Fruit fly (Drosophila melanogaster) whole organism, embryonic: ENCODE measurements around the gene CG42592.

Source experiments
- ATbp ChIP-seq: fragments of 200-800 bp; sonication (Bioruptor generic); optimal IDR thresholded peaks from 2 replicates; lab custom pipeline; 2017; ENCODE audit warnings: missing biosample characterization, mild to moderate bottlenecking, missing genetic modification characterization, missing genetic modification reagents
- Aef1 ChIP-seq: fragments of 200-800 bp; sonication (Bioruptor generic); IDR thresholded peaks from 3 replicates; pipeline ENCODE4 v1.3.6; 2022; ENCODE audit warnings: missing biosample characterization, missing genetic modification characterization
- Bdp1 ChIP-seq: fragments of 200-800 bp; sonication (Bioruptor generic); optimal IDR thresholded peaks from 3 replicates; lab custom pipeline; 2016; ENCODE audit warnings: missing biosample characterization, missing genetic modification characterization
- CG11696 ChIP-seq: fragments of 200-800 bp; sonication (Bioruptor generic); IDR thresholded peaks from 2 replicates; pipeline ENCODE4 v1.3.6; 2022; ENCODE audit warnings: missing biosample characterization, missing genetic modification characterization
- CG13287 ChIP-seq: fragments of 200-800 bp; sonication (Bioruptor generic); IDR thresholded peaks from 2 replicates; pipeline ENCODE4 v1.3.6; 2022; ENCODE audit warnings: missing biosample characterization, missing genetic modification characterization; ENCODE audit not compliant: partially characterized antibody
- CG13424 ChIP-seq: fragments of 200-800 bp; sonication (Bioruptor generic); optimal IDR thresholded peaks from 2 replicates; lab custom pipeline; 2019; ENCODE audit warnings: missing biosample characterization, mild to moderate bottlenecking, missing genetic modification characterization, moderate library complexity
- CG14050 ChIP-seq: fragments of 200-800 bp; sonication (Bioruptor generic); IDR thresholded peaks from 3 replicates; pipeline ENCODE4 v1.3.6; 2022; ENCODE audit warnings: missing biosample characterization, missing genetic modification characterization
- CG3065 ChIP-seq: fragments of 200-800 bp; sonication (Bioruptor generic); optimal IDR thresholded peaks from 2 replicates; lab custom pipeline; 2016; ENCODE audit warnings: missing biosample characterization, missing genetic modification characterization
- CG31388 ChIP-seq: fragments of 200-800 bp; sonication (Bioruptor generic); optimal IDR thresholded peaks from 2 replicates; lab custom pipeline; 2016; ENCODE audit warnings: missing biosample characterization, missing genetic modification characterization
- CG32767 ChIP-seq: fragments of 200-800 bp; sonication (Bioruptor generic); IDR thresholded peaks from 2 replicates; pipeline ENCODE4 v1.3.6; 2022; ENCODE audit warnings: missing biosample characterization, missing genetic modification characterization
- CG33213 ChIP-seq: fragments of 200-800 bp; sonication (Bioruptor generic); optimal IDR thresholded peaks from 3 replicates; lab custom pipeline; 2016; ENCODE audit warnings: missing biosample characterization, missing genetic modification characterization
- CG33557 ChIP-seq: fragments of 200-800 bp; sonication (Bioruptor generic); optimal IDR thresholded peaks from 2 replicates; lab custom pipeline; 2019; ENCODE audit warnings: missing biosample characterization, mild to moderate bottlenecking, missing genetic modification characterization, moderate library complexity
- CG4707 ChIP-seq: fragments of 200-800 bp; sonication (Bioruptor generic); optimal IDR thresholded peaks from 2 replicates; lab custom pipeline; 2018; ENCODE audit warnings: missing biosample characterization, mild to moderate bottlenecking, missing genetic modification characterization, moderate library complexity
- CG7556 ChIP-seq: fragments of 200-800 bp; sonication (Bioruptor generic); optimal IDR thresholded peaks from 2 replicates; lab custom pipeline; 2017; ENCODE audit warnings: missing biosample characterization, mild to moderate bottlenecking, missing genetic modification characterization
- CG7928 ChIP-seq: fragments of 200-800 bp; sonication (Bioruptor generic); optimal IDR thresholded peaks from 2 replicates; lab custom pipeline; 2017; ENCODE audit warnings: missing biosample characterization, mild to moderate bottlenecking, missing genetic modification characterization
- CG8944 ChIP-seq: fragments of 200-800 bp; sonication (Bioruptor generic); optimal IDR thresholded peaks from 3 replicates; lab custom pipeline; 2016; ENCODE audit warnings: missing biosample characterization, missing genetic modification characterization
- D ChIP-seq, 2 experiments: fragments of 200-800 bp in 1 of 2; fragments of >200 bp in 1 of 2; sonication (Bioruptor generic) in 1 of 2; optimal IDR thresholded peaks; 2 replicates in 1 of 2; 3 replicates in 1 of 2; lab custom pipeline; 2017; ENCODE audit warnings: mild to moderate bottlenecking in 1 of 2, missing biosample characterization in 1 of 2, missing genetic modification characterization in 1 of 2, missing genetic modification reagents in 1 of 2
- Dad ChIP-seq: fragments of 200-800 bp; sonication (Bioruptor generic); optimal IDR thresholded peaks from 3 replicates; lab custom pipeline; 2016; ENCODE audit warnings: missing biosample characterization, missing genetic modification characterization
- Deaf1 ChIP-seq: fragments of 200-800 bp; optimal IDR thresholded peaks from 3 replicates; lab custom pipeline; 2019; ENCODE audit warnings: missing biosample characterization, mild to moderate bottlenecking, missing genetic modification characterization, moderate library complexity
- Dp ChIP-seq: fragments of 200-800 bp; sonication (Bioruptor generic); optimal IDR thresholded peaks from 2 replicates; lab custom pipeline; 2018; ENCODE audit warnings: missing biosample characterization, mild to moderate bottlenecking, missing genetic modification characterization, moderate library complexity
- Dref ChIP-seq: fragments of 200-800 bp; sonication (Bioruptor generic); IDR thresholded peaks from 2 replicates; pipeline ENCODE4 v1.3.6; 2022; ENCODE audit warnings: missing biosample characterization, missing genetic modification characterization
- HLH54F ChIP-seq: fragments of 200-800 bp; sonication (Bioruptor generic); optimal IDR thresholded peaks from 3 replicates; lab custom pipeline; 2016; ENCODE audit warnings: missing biosample characterization, missing genetic modification characterization
- HmgZ ChIP-seq: fragments of 200-800 bp; sonication (Bioruptor generic); optimal IDR thresholded peaks from 2 replicates; lab custom pipeline; 2018; ENCODE audit warnings: missing biosample characterization, mild to moderate bottlenecking, missing genetic modification characterization
- Jarid2 ChIP-seq: fragments of 200-800 bp; sonication (Bioruptor generic); optimal IDR thresholded peaks from 3 replicates; lab custom pipeline; 2017; ENCODE audit warnings: mild to moderate bottlenecking, missing biosample characterization, missing genetic modification reagents, missing genetic modification characterization
- Lhr ChIP-seq: fragments of 200-800 bp; sonication (Bioruptor generic); optimal IDR thresholded peaks from 3 replicates; lab custom pipeline; 2017; ENCODE audit warnings: mild to moderate bottlenecking, missing biosample characterization, missing genetic modification reagents, missing genetic modification characterization
- Lpt ChIP-seq: fragments of >200 bp; optimal IDR thresholded peaks from 2 replicates; lab custom pipeline; 2018; ENCODE audit warnings: missing biosample characterization, missing genetic modification characterization
- MESR4 ChIP-seq: fragments of 200-800 bp; sonication (Bioruptor generic); optimal IDR thresholded peaks from 2 replicates; lab custom pipeline; 2018; ENCODE audit warnings: missing biosample characterization, mild to moderate bottlenecking, missing genetic modification characterization, moderate library complexity
- Mad ChIP-seq: fragments of 200-800 bp; sonication (Bioruptor generic); optimal IDR thresholded peaks from 2 replicates; lab custom pipeline; 2016; ENCODE audit warnings: missing biosample characterization, missing genetic modification characterization
- NC2β ChIP-seq: fragments of 200-800 bp; sonication (Bioruptor generic); optimal IDR thresholded peaks from 2 replicates; lab custom pipeline; 2016; ENCODE audit warnings: missing biosample characterization, missing genetic modification characterization
- Opbp ChIP-seq: fragments of 200-800 bp; sonication (Bioruptor generic); IDR thresholded peaks from 3 replicates; pipeline ENCODE4 v1.3.6; 2022; ENCODE audit warnings: missing biosample characterization, missing genetic modification characterization; ENCODE audit not compliant: partially characterized antibody
- Rfx ChIP-seq: fragments of 200-800 bp; sonication (Bioruptor generic); IDR thresholded peaks from 2 replicates; pipeline ENCODE4 v1.3.6; 2022; ENCODE audit warnings: missing biosample characterization, missing genetic modification characterization
- Scr ChIP-seq: fragments of 200-800 bp; sonication (Bioruptor generic); IDR thresholded peaks from 2 replicates; pipeline ENCODE4 v1.3.6; 2022; ENCODE audit warnings: missing biosample characterization, missing genetic modification characterization; ENCODE audit not compliant: partially characterized antibody
- Sox102F ChIP-seq: fragments of 200-800 bp; sonication (Bioruptor generic); optimal IDR thresholded peaks from 2 replicates; lab custom pipeline; 2018; ENCODE audit warnings: missing biosample characterization, mild to moderate bottlenecking, missing genetic modification characterization, moderate library complexity
- Ssrp ChIP-seq: fragments of 200-800 bp; sonication (Bioruptor generic); optimal IDR thresholded peaks from 2 replicates; lab custom pipeline; 2018; ENCODE audit warnings: missing biosample characterization, mild to moderate bottlenecking, missing genetic modification characterization, moderate library complexity
- ara ChIP-seq: fragments of 200-800 bp; sonication (Bioruptor generic); IDR thresholded peaks from 2 replicates; pipeline ENCODE4 v1.3.6; 2022; ENCODE audit warnings: missing biosample characterization, missing genetic modification characterization
- cato ChIP-seq: fragments of 200-800 bp; sonication (Bioruptor generic); optimal IDR thresholded peaks from 2 replicates; lab custom pipeline; 2016; ENCODE audit warnings: missing biosample characterization, missing genetic modification characterization, borderline replicate concordance
- ci ChIP-seq: fragments of 200-800 bp; sonication (Bioruptor generic); IDR thresholded peaks from 3 replicates; pipeline ENCODE4 v1.3.6; 2022; ENCODE audit warnings: missing biosample characterization, missing genetic modification characterization
- da ChIP-seq: fragments of 200-800 bp; sonication (Bioruptor generic); optimal IDR thresholded peaks from 2 replicates; lab custom pipeline; 2016; ENCODE audit warnings: missing biosample characterization, missing genetic modification characterization
- hkb ChIP-seq, 2 experiments: fragments of 200-800 bp in 1 of 2; fragments of >200 bp in 1 of 2; sonication (Bioruptor generic) in 1 of 2; IDR thresholded peaks in 1 of 2; optimal IDR thresholded peaks in 1 of 2; 2 replicates each; pipeline versions ENCODE4 v1.3.6 to Lab custom; 2017 to 2022; ENCODE audit warnings: missing biosample characterization in 1 of 2, missing genetic modification characterization in 1 of 2
- ind ChIP-seq: fragments of 200-800 bp; sonication (Bioruptor generic); optimal IDR thresholded peaks from 3 replicates; lab custom pipeline; 2016; ENCODE audit warnings: missing biosample characterization, missing genetic modification characterization
- lola ChIP-seq, 3 experiments: fragments of >200 bp in 2 of 3; fragments of 200-800 bp in 1 of 3; sonication (Bioruptor generic) in 1 of 3; optimal IDR thresholded peaks; 2 replicates each; lab custom pipeline; 2017 to 2019; ENCODE audit warnings: missing biosample characterization in 3 of 3, missing genetic modification characterization in 3 of 3, mild to moderate bottlenecking in 1 of 3, moderate library complexity in 1 of 3
- maf-S ChIP-seq: fragments of 200-800 bp; sonication (Bioruptor generic); optimal IDR thresholded peaks from 2 replicates; lab custom pipeline; 2016; ENCODE audit warnings: missing biosample characterization, missing genetic modification characterization
- org-1 ChIP-seq: fragments of 200-800 bp; sonication (Bioruptor generic); optimal IDR thresholded peaks from 2 replicates; lab custom pipeline; 2017; ENCODE audit warnings: missing biosample characterization, missing genetic modification characterization
- pan ChIP-seq, 4 experiments: fragments of >200 bp in 3 of 4; fragments of 200-800 bp in 1 of 4; sonication (Bioruptor generic) in 1 of 4; optimal IDR thresholded peaks in 3 of 4; IDR thresholded peaks in 1 of 4; 2 replicates each; pipeline versions ENCODE4 v1.3.6 to Lab custom; 2017 to 2022; ENCODE audit warnings: missing biosample characterization in 2 of 4, missing genetic modification characterization in 2 of 4, mixed read lengths in 1 of 4
- pita ChIP-seq: fragments of 200-800 bp; sonication (Bioruptor generic); optimal IDR thresholded peaks from 2 replicates; lab custom pipeline; 2017; ENCODE audit warnings: missing biosample characterization, mild to moderate bottlenecking, missing genetic modification characterization
- repo ChIP-seq: fragments of 200-800 bp; sonication (Bioruptor generic); optimal IDR thresholded peaks from 2 replicates; lab custom pipeline; 2016; ENCODE audit warnings: missing biosample characterization, missing genetic modification characterization
- sens-2 ChIP-seq: fragments of 200-800 bp; sonication (Bioruptor generic); IDR thresholded peaks from 2 replicates; pipeline ENCODE4 v1.3.6; 2022; ENCODE audit warnings: missing biosample characterization, missing genetic modification characterization
- sima ChIP-seq: fragments of 200-800 bp; sonication (Bioruptor generic); optimal IDR thresholded peaks from 2 replicates; lab custom pipeline; 2016; ENCODE audit warnings: missing biosample characterization, missing genetic modification characterization
- trem ChIP-seq: fragments of 200-800 bp; optimal IDR thresholded peaks from 3 replicates; lab custom pipeline; 2019; ENCODE audit warnings: missing biosample characterization, mild to moderate bottlenecking, missing genetic modification characterization, moderate library complexity
- yki ChIP-seq: fragments of >200 bp; optimal IDR thresholded peaks from 3 replicates; lab custom pipeline; 2018

The CG42592 gene

dm6 chr3R:29858806-29859205 is 22.7 kb upstream of the CG42592 start, which contains the start of gene CG7824 (continued):
- TF ChIP-seq yki (lab: Kevin White, UChicago): no peak
- TF ChIP-seq Dp (GFP tag; lab: Kevin White, UChicago): peak; percentile 81
- TF ChIP-seq maf-S (GFP tag; lab: Kevin White, UChicago): no peak
- peak; percentile 45 for TF ChIP-seq MESR4 (GFP tag; lab: Kevin White, UChicago)
- no peak for TF ChIP-seq ci
- TF ChIP-seq CG33557 (GFP tag; lab: Kevin White, UChicago): no peak
- TF ChIP-seq ara (GFP tag; lab: Robert Waterston, UW): 0 out of 2 replicates have a peak, but pooled peaks have one; percentile 30
- TF ChIP-seq Bdp1: no peak
- TF ChIP-seq Sox102F (GFP tag; lab: Kevin White, UChicago): no peak
- no peak for TF ChIP-seq CG31388 (GFP tag; lab: Kevin White, UChicago)
- TF ChIP-seq ATbp: no peak
- TF ChIP-seq ind (GFP tag; lab: Kevin White, UChicago): no peak
- TF ChIP-seq Opbp: no peak
- TF ChIP-seq Mad (GFP tag; lab: Kevin White, UChicago): no peak
- no peak for TF ChIP-seq pan (optimal IDR thresholded peaks at IDR 0.05; lab: Kevin White, UChicago)
- no peak for TF ChIP-seq pan (GFP tag; optimal IDR thresholded peaks at IDR 0.05 in 1 of 2, IDR thresholded peaks at IDR 0.05 in 1 of 2)
- TF ChIP-seq CG4707 (GFP tag; lab: Kevin White, UChicago): no peak
- TF ChIP-seq Aef1 (GFP tag; lab: Robert Waterston, UW): no peak
- TF ChIP-seq Rfx (GFP tag; lab: Robert Waterston, UW): 0 out of 2 replicates have a peak, but pooled peaks have one; percentile 8
- no peak for TF ChIP-seq hkb (optimal IDR thresholded peaks at IDR 0.05; lab: Kevin White, UChicago)
- TF ChIP-seq hkb (GFP tag; IDR thresholded peaks at IDR 0.05; lab: Robert Waterston, UW): no peak
- TF ChIP-seq CG13424 (tag; lab: Kevin White, UChicago): no peak
- TF ChIP-seq Ssrp (tag; lab: Kevin White, UChicago): no peak
- no peak for TF ChIP-seq CG3065 (GFP tag; lab: Kevin White, UChicago)
- no peak for TF ChIP-seq Jarid2 (GFP tag; lab: Kevin White, UChicago)
- no peak for TF ChIP-seq CG11696 (GFP tag; lab: Robert Waterston, UW)
- TF ChIP-seq Dad (GFP tag; lab: Kevin White, UChicago): no peak
- no peak for TF ChIP-seq CG14050
- peak; percentile 54 for TF ChIP-seq CG7928 (GFP tag; lab: Kevin White, UChicago)
- peak; percentile 17; the same call in 1 of the 2 replicates for TF ChIP-seq CG13287 (GFP tag; lab: Robert Waterston, UW)
- no peak for TF ChIP-seq Lpt (GFP tag; lab: Kevin White, UChicago)
- no peak for TF ChIP-seq lola (GFP tag; optimal IDR thresholded peaks at IDR 0.05; lab: Kevin White, UChicago)
- peak; percentile 51 for TF ChIP-seq Dref
- no peak for TF ChIP-seq org-1 (GFP tag; lab: Kevin White, UChicago)
- TF ChIP-seq cato (GFP tag; lab: Kevin White, UChicago): no peak
- no peak for TF ChIP-seq HLH54F
- no peak for TF ChIP-seq Scr (GFP tag; lab: Robert Waterston, UW)
- TF ChIP-seq sima (GFP tag; lab: Kevin White, UChicago): no peak
- peak; percentile 30 for TF ChIP-seq Lhr (GFP tag; lab: Kevin White, UChicago)
- TF ChIP-seq sens-2 (GFP tag; lab: Robert Waterston, UW): no peak
- no peak for TF ChIP-seq repo (GFP tag; lab: Kevin White, UChicago)
- TF ChIP-seq D (optimal IDR thresholded peaks at IDR 0.05; lab: Kevin White, UChicago): no peak
- no peak for TF ChIP-seq D (GFP tag; optimal IDR thresholded peaks at IDR 0.05; lab: Kevin White, UChicago)
- TF ChIP-seq CG7556: no peak
- TF ChIP-seq NC2β: no peak
- no peak for TF ChIP-seq Deaf1 (tag; lab: Kevin White, UChicago)
- TF ChIP-seq trem (tag; lab: Kevin White, UChicago): peak; percentile 46
- TF ChIP-seq pita (GFP tag; lab: Kevin White, UChicago): peak; percentile 69
- TF ChIP-seq CG8944 (GFP tag; lab: Kevin White, UChicago): no peak
- peak; percentile 45 for TF ChIP-seq HmgZ
- TF ChIP-seq da (GFP tag; lab: Kevin White, UChicago): no peak
- TF ChIP-seq CG33213 (GFP tag; lab: Kevin White, UChicago): peak; percentile 8
- TF ChIP-seq CG32767 (GFP tag; lab: Robert Waterston, UW): no peak
